Fruit fly (Drosophila melanogaster): ENCODE data around the gene CG3587.

Gene CG3587

DNA sequence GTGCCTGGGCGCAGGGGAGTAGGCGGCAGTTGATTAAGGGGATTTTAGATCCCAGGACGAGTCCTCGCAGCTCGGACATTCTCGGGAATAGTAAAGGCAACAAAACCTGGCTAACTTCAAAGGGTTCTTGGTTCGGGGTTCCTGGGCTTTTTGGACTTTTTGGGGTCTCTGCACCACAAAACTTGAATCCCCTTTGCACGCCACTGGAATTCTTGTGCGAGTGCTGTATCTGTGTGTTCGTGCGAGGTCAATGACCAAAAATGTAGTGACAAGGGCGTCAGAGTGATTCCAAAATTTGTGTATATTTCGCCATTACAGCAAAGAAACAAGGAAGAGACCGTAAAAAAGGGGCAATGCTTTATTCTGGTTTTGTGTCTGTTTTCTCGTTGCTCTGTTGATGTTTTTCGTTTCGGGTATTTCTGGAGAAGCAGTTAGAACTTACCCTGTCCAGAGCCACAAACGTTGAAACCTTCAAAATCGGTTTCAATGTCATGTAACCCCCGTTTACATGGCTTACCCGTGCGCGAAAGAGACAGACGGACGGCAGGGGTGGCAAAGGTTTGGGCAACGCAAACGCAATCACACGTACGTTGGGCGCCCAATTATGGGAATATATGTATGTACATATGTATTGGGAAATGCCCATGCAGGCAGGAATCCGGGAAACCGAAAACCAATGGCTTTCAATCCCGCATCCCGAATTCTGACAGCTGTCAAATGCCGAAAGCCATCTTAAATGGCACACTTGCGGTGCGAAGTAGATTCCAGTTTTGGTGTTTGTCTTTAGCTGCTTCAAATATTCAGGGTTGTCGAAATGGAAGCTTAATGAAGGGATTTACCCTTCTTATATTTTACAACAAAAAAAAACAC is 4.4 kb downstream of the CG3587 start (continued):
- TF ChIP-seq CG15336 (GFP tag; IDR thresholded peaks at IDR 0.05), result 0 out of 2 replicates have a peak, but pooled peaks have one; percentile 6
- TF ChIP-seq CG4318 (GFP tag; optimal IDR thresholded peaks at IDR 0.05), result no peak
- TF ChIP-seq CG9139 (GFP tag; optimal IDR thresholded peaks at IDR 0.05), result no peak
- no peak for TF ChIP-seq vri (GFP tag; optimal IDR thresholded peaks at IDR 0.05)
- TF ChIP-seq CG8632 (GFP tag; optimal IDR thresholded peaks at IDR 0.05), result peak; percentile 4
- TF ChIP-seq CG6163 (GFP tag; IDR thresholded peaks at IDR 0.05), result peak; percentile 51; the same call in 2 of the 3 replicates
- TF ChIP-seq Lpt (GFP tag; optimal IDR thresholded peaks at IDR 0.05), result no peak
- TF ChIP-seq salr (GFP tag; optimal IDR thresholded peaks at IDR 0.05), result peak in 1 of 2 experiments; percentile 16
- peak; percentile 61 for TF ChIP-seq CG11902 (GFP tag; optimal IDR thresholded peaks at IDR 0.05)
- peak; percentile 40 for TF ChIP-seq pdm3 (GFP tag; optimal IDR thresholded peaks at IDR 0.05)
- no peak for TF ChIP-seq fkh (GFP tag; optimal IDR thresholded peaks at IDR 0.05)
- TF ChIP-seq fd59A (GFP tag; optimal IDR thresholded peaks at IDR 0.05), result no peak
- peak; percentile 47 for TF ChIP-seq Blimp-1 (GFP tag; optimal IDR thresholded peaks at IDR 0.05)
- TF ChIP-seq svp (GFP tag), result peak; percentile 89
- peak; percentile 55 for TF ChIP-seq Eip75B (GFP tag; optimal IDR thresholded peaks at IDR 0.05)
- peak; percentile 10 for TF ChIP-seq fd85E (GFP tag; optimal IDR thresholded peaks at IDR 0.05)
- TF ChIP-seq CG10669 (GFP tag; optimal IDR thresholded peaks at IDR 0.05), result no peak
- TF ChIP-seq lz (GFP tag; optimal IDR thresholded peaks at IDR 0.05), result peak; percentile 88
- no peak for TF ChIP-seq CG32006 (GFP tag; optimal IDR thresholded peaks at IDR 0.05)
- peak; percentile 85 for TF ChIP-seq Met (GFP tag; optimal IDR thresholded peaks at IDR 0.05)

DNA sequence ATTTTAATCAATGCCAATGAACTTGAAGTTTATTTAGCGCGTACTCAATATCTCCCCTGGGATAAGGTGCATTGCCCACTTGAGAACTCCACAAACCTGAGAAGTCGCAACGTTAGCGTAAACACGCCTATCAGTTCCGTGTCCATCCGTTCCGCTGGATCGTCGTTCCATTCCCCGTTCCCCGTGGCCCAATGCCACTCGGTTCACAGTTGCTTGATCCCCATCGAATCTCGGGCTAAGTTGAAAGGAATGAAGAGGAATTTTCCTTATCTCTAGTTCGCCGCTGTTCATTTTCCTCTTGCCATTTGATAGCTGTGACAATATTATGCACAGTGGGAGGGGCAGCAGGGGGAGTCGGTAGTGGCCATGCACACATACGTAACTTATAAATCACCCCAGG is 5.1 kb downstream of the CG3587 start:
- TF ChIP-seq vri (GFP tag; optimal IDR thresholded peaks at IDR 0.05) (peak; percentile 37), Sox102F (GFP tag; optimal IDR thresholded peaks at IDR 0.05) (no peak), Eip78C (GFP tag) (peak; percentile 2), svp (GFP tag) (peak; percentile 95)

- TF ChIP-seq CG8119 (GFP tag; IDR thresholded peaks at IDR 0.05) (peak; percentile 99), Eip93F (GFP tag; optimal IDR thresholded peaks at IDR 0.05) (peak; percentile 96), Eip75B (GFP tag; optimal IDR thresholded peaks at IDR 0.05) (peak; percentile 99), Sox15 (GFP tag; optimal IDR thresholded peaks at IDR 0.05) (peak; percentile 96), topi (GFP tag; optimal IDR thresholded peaks at IDR 0.05) (peak; percentile 99), dsx (GFP tag; optimal IDR thresholded peaks at IDR 0.05; ENCODE audit: poor library complexity, severe bottlenecking) (peak; percentile 96), CG6163 (GFP tag; IDR thresholded peaks at IDR 0.05) (peak; percentile 99), CG10631 (GFP tag; optimal IDR thresholded peaks at IDR 0.05) (peak; percentile 98), Smox (GFP tag; optimal IDR thresholded peaks at IDR 0.05) (peak; percentile 98), cyc (GFP tag; optimal IDR thresholded peaks at IDR 0.05) (peak; percentile 98), CG10669 (GFP tag; optimal IDR thresholded peaks at IDR 0.05) (peak; percentile 98), CG7368 (GFP tag; optimal IDR thresholded peaks at IDR 0.05) (peak; percentile 98), CG9139 (GFP tag; optimal IDR thresholded peaks at IDR 0.05) (peak; percentile 95), eg (GFP tag; IDR thresholded peaks at IDR 0.05) (peak; percentile 99), esn (GFP tag; optimal IDR thresholded peaks at IDR 0.05) (peak; percentile 99), CG4318 (GFP tag; optimal IDR thresholded peaks at IDR 0.05) (peak; percentile 97), OdsH (GFP tag; optimal IDR thresholded peaks at IDR 0.05) (peak; percentile 98), CG8319 (GFP tag; optimal IDR thresholded peaks at IDR 0.05) (peak; percentile 97), Hr38 (GFP tag; optimal IDR thresholded peaks at IDR 0.05) (peak; percentile 79), ss (GFP tag; optimal IDR thresholded peaks at IDR 0.05) (peak; percentile 95 to 96), CG11762 (GFP tag; optimal IDR thresholded peaks at IDR 0.05; ENCODE audit: insufficient read depth) (peak; percentile 98), CG6854 (GFP tag; optimal IDR thresholded peaks at IDR 0.05) (peak; percentile 94), acj6 (GFP tag; optimal IDR thresholded peaks at IDR 0.05) (peak; percentile 98), net (GFP tag; optimal IDR thresholded peaks at IDR 0.05) (peak; percentile 99), Blimp-1 (GFP tag; optimal IDR thresholded peaks at IDR 0.05) (peak; percentile 94), CG3919 (GFP tag; optimal IDR thresholded peaks at IDR 0.05) (peak; percentile 99), CG15336 (GFP tag; IDR thresholded peaks at IDR 0.05) (peak; percentile 99), CG8632 (GFP tag; optimal IDR thresholded peaks at IDR 0.05) (peak; percentile 97), fkh (GFP tag; optimal IDR thresholded peaks at IDR 0.05) (peak; percentile 18), pdm3 (GFP tag; optimal IDR thresholded peaks at IDR 0.05) (peak; percentile 99), CG6276 (GFP tag; optimal IDR thresholded peaks at IDR 0.05) (peak; percentile 98)
These were observed 7.2 kb downstream of the CG3587 start for dm6 chrX:1947178-1947872.

Data from whole organism, prepupa.